Worm (Caenorhabditis elegans) whole organism, mixed stage, embryonic: ENCODE data around the gene rgs-6.

ENCODE experiments used
- M03D4.4 ChIP-seq: sonication (generic microtip); optimal IDR thresholded peaks from 2 replicates; lab custom pipeline; 2017; ENCODE audit warnings: mild to moderate bottlenecking, missing genetic modification characterization, missing compliant biosample characterization
- bed-3 ChIP-seq: fragments of 200-800 bp; sonication (Bioruptor generic); optimal IDR thresholded peaks from 3 replicates; lab custom pipeline; 2018; ENCODE audit warnings: mild to moderate bottlenecking, missing genetic modification characterization, moderate library complexity, missing compliant biosample characterization
- ceh-39 ChIP-seq: fragments of 150-350 bp; optimal IDR thresholded peaks from 2 replicates; lab custom pipeline; 2014; ENCODE audit warnings: missing biosample characterization, missing genetic modification characterization
- ceh-43 ChIP-seq: fragments of 200-800 bp; sonication (Bioruptor generic); optimal IDR thresholded peaks from 2 replicates; lab custom pipeline; 2018; ENCODE audit warnings: mild to moderate bottlenecking, missing genetic modification characterization, moderate library complexity, missing compliant biosample characterization
- ceh-83 ChIP-seq: fragments of 200-800 bp; sonication (Bioruptor generic); optimal IDR thresholded peaks from 2 replicates; lab custom pipeline; 2018; ENCODE audit warnings: mild to moderate bottlenecking, missing genetic modification characterization, missing compliant biosample characterization
- ces-1 ChIP-seq: fragments of 150-350 bp; optimal IDR thresholded peaks from 2 replicates; lab custom pipeline; 2014; ENCODE audit warnings: missing biosample characterization, missing genetic modification reagents, missing genetic modification characterization
- cnd-1 ChIP-seq: fragments of 200-800 bp; sonication (Bioruptor generic); optimal IDR thresholded peaks from 2 replicates; lab custom pipeline; 2018; ENCODE audit warnings: mild to moderate bottlenecking, missing genetic modification characterization, missing compliant biosample characterization
- drap-1 ChIP-seq: fragments of 200-800 bp; sonication (Bioruptor generic); optimal IDR thresholded peaks from 3 replicates; lab custom pipeline; 2018; ENCODE audit warnings: mild to moderate bottlenecking, missing genetic modification characterization, missing compliant biosample characterization
- elt-1 ChIP-seq: sonication (generic microtip); optimal IDR thresholded peaks from 2 replicates; lab custom pipeline; 2017; ENCODE audit warnings: missing genetic modification characterization, mild to moderate bottlenecking, missing compliant biosample characterization, antibody characterized with exemption, moderate library complexity, borderline replicate concordance; ENCODE audit not compliant: insufficient read depth
- elt-3 ChIP-seq: fragments of 150-350 bp; optimal IDR thresholded peaks from 2 replicates; lab custom pipeline; 2014; ENCODE audit warnings: missing biosample characterization, missing genetic modification characterization
- flh-1 ChIP-seq: fragments of 200-800 bp; sonication (Bioruptor generic); optimal IDR thresholded peaks from 2 replicates; lab custom pipeline; 2018; ENCODE audit warnings: mild to moderate bottlenecking, missing genetic modification characterization, moderate library complexity, missing compliant biosample characterization
- lin-13 ChIP-seq: fragments of 150-350 bp; optimal IDR thresholded peaks from 2 replicates; lab custom pipeline; 2014; ENCODE audit warnings: missing biosample characterization, missing genetic modification characterization
- lsy-2 ChIP-seq: fragments of 150-350 bp; optimal IDR thresholded peaks from 2 replicates; lab custom pipeline; 2014; ENCODE audit warnings: missing biosample characterization, missing genetic modification characterization
- mab-5 ChIP-seq: fragments of 150-350 bp; optimal IDR thresholded peaks from 2 replicates; lab custom pipeline; 2014; ENCODE audit warnings: missing biosample characterization, missing genetic modification characterization
- mep-1 ChIP-seq: fragments of 150-350 bp; optimal IDR thresholded peaks from 2 replicates; lab custom pipeline; 2017; ENCODE audit warnings: missing biosample characterization, missing genetic modification reagents, missing genetic modification characterization, inconsistent platforms
- mls-2 ChIP-seq: sonication (generic microtip); optimal IDR thresholded peaks from 2 replicates; lab custom pipeline; 2016; ENCODE audit warnings: mild to moderate bottlenecking, missing genetic modification characterization, moderate library complexity, missing compliant biosample characterization
- nhr-12 ChIP-seq: fragments of 150-350 bp; optimal IDR thresholded peaks from 2 replicates; lab custom pipeline; 2014; ENCODE audit warnings: missing biosample characterization, missing genetic modification characterization
- nhr-237 ChIP-seq: fragments of 150-350 bp; optimal IDR thresholded peaks from 2 replicates; lab custom pipeline; 2014; ENCODE audit warnings: missing biosample characterization, missing genetic modification characterization
- nhr-28 ChIP-seq: fragments of 150-350 bp; optimal IDR thresholded peaks from 2 replicates; lab custom pipeline; 2014; ENCODE audit warnings: missing biosample characterization, missing genetic modification characterization
- pha-4 ChIP-seq: fragments of 150-350 bp; optimal IDR thresholded peaks from 2 replicates; lab custom pipeline; 2018; ENCODE audit warnings: missing biosample characterization, missing genetic modification reagents, missing genetic modification characterization
- sem-2 ChIP-seq: fragments of 200-800 bp; sonication (Bioruptor generic); optimal IDR thresholded peaks from 2 replicates; lab custom pipeline; 2018; ENCODE audit warnings: mild to moderate bottlenecking, missing genetic modification characterization, missing compliant biosample characterization
- sptf-1 ChIP-seq: sonication (generic microtip); optimal IDR thresholded peaks from 2 replicates; lab custom pipeline; 2017; ENCODE audit warnings: mild to moderate bottlenecking, missing genetic modification characterization, moderate library complexity, missing compliant biosample characterization
- tbx-8 ChIP-seq: fragments of 200-800 bp; sonication (Bioruptor generic); optimal IDR thresholded peaks from 2 replicates; lab custom pipeline; 2018; ENCODE audit warnings: mild to moderate bottlenecking, missing genetic modification characterization, moderate library complexity, missing compliant biosample characterization
- unc-120 ChIP-seq: sonication (generic microtip); optimal IDR thresholded peaks from 2 replicates; lab custom pipeline; 2017; ENCODE audit warnings: missing genetic modification characterization, missing compliant biosample characterization; ENCODE audit not compliant: poor library complexity, severe bottlenecking
- unc-39 ChIP-seq: fragments of 150-350 bp; optimal IDR thresholded peaks from 2 replicates; lab custom pipeline; 2014; ENCODE audit warnings: missing biosample characterization, missing genetic modification characterization
- unc-62 ChIP-seq: fragments of 150-350 bp; optimal IDR thresholded peaks from 2 replicates; lab custom pipeline; 2014; ENCODE audit warnings: missing biosample characterization, missing genetic modification reagents, missing genetic modification characterization
- zip-8 ChIP-seq: fragments of 150-350 bp; optimal IDR thresholded peaks from 2 replicates; lab custom pipeline; 2014; ENCODE audit warnings: missing biosample characterization, missing genetic modification characterization
- ztf-11 ChIP-seq: fragments of 150-350 bp; optimal IDR thresholded peaks from 2 replicates; lab custom pipeline; 2014; ENCODE audit warnings: missing biosample characterization, missing genetic modification characterization

The rgs-6 gene

ce11 chrX:5746665-5747064 lies 13.1 kb upstream of the rgs-6 start:
- peak; percentile 26 for TF ChIP-seq unc-62 (GFP tag; lab: Kevin White, UChicago)
- TF ChIP-seq sem-2: no peak

- TF ChIP-seq pha-4 (tag; lab: Kevin White, UChicago): no peak
- TF ChIP-seq zip-8: no peak
- no peak for TF ChIP-seq mab-5
These were observed 9.6 kb upstream of the rgs-6 start, which contains the start of gene gnrr-4 for ce11 chrX:5743209-5743608. Gene gnrr-4, minus strand, starts transcription at chrX:5743309.

DNA sequence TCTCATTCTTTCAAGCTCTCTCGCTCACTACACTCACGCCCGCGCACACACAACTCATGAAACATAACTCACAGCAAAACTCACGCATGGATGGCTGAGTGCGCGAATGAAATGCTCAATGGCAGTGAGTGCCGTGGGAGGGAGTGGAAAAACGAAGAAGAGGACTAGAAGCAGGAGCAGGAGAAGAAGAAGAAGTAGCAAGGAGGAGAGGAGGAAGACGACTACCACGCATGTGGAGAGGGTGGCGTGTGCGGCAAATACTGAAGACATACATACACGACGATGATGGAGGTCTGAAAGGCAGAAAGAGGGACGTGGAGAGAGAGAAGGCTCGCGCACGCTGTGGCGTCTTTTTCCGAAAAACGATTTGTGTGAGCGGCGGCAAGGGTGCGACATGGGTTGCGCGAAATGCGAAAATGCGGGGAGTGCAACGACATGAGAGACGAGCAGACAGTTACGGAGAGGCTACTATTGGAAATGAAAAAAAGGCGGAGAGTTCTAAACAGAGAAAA lies 4.6 kb downstream of the rgs-6 start:
- TF ChIP-seq unc-120 (tag; lab: Kevin White, UChicago) (no peak), drap-1 (peak; percentile 19), mls-2 (peak; percentile 74), ces-1 (GFP tag; lab: Kevin White, UChicago) (peak; percentile 62), sptf-1 (tag; lab: Kevin White, UChicago) (peak; percentile 35), M03D4.4 (tag; lab: Kevin White, UChicago) (peak; percentile 30), lin-13 (peak; percentile 24), mep-1 (tag; lab: Kevin White, UChicago) (peak; percentile 19), unc-39 (tag; lab: Kevin White, UChicago) (no peak), zip-8 (no peak), ceh-83 (GFP tag; lab: Kevin White, UChicago) (peak; percentile 65), sem-2 (no peak), ceh-43 (peak; percentile 16), unc-62 (GFP tag; lab: Kevin White, UChicago) (peak; percentile 6)
- TF ChIP-seq, all 35 proteins: peak for 10

DNA sequence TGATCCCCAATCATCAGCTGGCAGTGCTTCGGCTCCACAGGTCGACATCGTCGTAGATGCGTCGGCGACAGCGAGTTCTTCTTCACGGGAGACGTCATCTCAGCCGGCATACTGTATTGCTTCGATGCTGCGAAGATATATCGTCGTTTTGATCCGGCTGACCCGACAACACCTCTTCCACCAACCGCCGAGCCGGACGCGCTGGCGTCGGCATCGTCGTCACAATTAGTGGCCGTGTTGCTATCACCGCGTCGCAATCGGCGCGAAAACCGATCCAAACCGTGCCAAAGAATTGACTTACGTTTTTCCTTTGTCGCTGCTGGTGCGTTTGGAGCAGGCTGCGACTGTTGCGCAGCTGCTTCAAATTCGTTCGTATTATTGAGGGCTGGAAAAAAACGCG lies 7.4 kb downstream of the rgs-6 start:
- no peak for TF ChIP-seq unc-39 (tag; lab: Kevin White, UChicago)

DNA sequence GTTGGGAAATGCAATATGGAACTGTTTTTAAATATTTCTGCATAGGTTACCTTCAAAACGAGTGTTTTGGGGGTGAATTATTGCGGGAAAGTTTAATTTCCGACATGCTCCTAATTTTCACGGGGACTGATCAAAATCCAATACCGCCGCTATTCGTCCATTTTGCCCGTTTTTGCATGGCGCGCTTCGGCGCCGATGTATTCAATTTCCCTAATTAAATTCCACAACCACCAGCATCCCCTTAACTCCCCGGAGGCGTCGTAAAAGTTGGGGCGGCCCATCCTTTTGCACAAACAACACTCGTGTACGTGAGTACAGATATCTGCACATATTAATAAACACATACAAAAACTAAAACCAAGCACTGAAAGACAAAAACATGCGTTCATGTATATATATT lies 9.0 kb downstream of the rgs-6 start:
- TF ChIP-seq ces-1 (GFP tag; lab: Kevin White, UChicago) (peak; percentile 91), unc-120 (tag; lab: Kevin White, UChicago) (no peak)
- TF ChIP-seq, all 35 proteins: peak for 1

DNA sequence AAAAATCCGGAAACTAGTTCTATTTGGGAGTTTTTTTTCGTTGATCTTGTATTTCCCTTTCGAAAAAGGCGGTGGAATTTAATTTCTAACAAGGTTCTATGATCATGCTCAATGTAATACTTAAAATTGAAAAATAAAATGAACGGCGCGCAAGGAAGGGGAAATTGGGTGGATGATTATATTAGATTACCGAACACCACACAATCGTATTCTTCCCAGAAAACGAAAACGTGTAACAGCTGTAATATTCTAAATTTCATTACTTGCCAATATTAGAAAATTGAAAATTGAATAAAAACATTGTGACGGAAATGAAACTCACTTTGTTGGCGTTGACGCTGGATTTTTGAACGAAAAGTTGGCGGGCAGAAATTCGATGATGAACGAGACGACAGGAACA lies 9.8 kb downstream of the rgs-6 start:
- TF ChIP-seq nhr-12 (tag; lab: Kevin White, UChicago): no peak
- TF ChIP-seq elt-3 (tag; lab: Kevin White, UChicago): no peak
- no peak for TF ChIP-seq mep-1 (tag; lab: Kevin White, UChicago)
- peak; percentile 95 for TF ChIP-seq ces-1 (GFP tag; lab: Kevin White, UChicago)
- no peak for TF ChIP-seq sem-2

DNA sequence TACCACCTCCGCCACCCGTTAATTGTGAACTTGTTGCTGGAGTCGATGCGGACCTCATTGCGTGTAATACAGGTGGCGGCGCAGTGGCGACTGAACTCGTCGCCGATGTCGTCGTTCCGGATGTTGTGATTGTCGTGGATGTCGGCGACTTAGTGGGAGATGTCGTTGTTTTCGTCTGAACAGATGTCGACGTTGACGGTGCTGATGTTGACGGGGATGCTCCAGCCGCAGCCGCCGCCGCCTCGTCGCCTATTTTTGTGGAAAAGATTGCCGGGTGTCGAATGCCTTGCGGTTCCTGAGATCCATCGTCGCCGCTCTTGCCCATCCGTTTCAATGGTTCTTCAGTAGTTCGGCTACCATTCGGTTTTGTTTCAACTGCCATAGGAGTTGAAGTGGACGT lies 12.6 kb downstream of the rgs-6 start:
- TF ChIP-seq ztf-11 (tag; lab: Kevin White, UChicago) (no peak), bed-3 (GFP tag; lab: Kevin White, UChicago) (no peak), ceh-39 (tag; lab: Kevin White, UChicago) (no peak), elt-1 (tag; lab: Kevin White, UChicago) (no peak), nhr-237 (tag; lab: Kevin White, UChicago) (no peak), zip-8 (no peak), elt-3 (tag; lab: Kevin White, UChicago) (no peak), flh-1 (GFP tag; lab: Kevin White, UChicago) (no peak), lsy-2 (no peak), drap-1 (no peak), nhr-28 (no peak)

DNA sequence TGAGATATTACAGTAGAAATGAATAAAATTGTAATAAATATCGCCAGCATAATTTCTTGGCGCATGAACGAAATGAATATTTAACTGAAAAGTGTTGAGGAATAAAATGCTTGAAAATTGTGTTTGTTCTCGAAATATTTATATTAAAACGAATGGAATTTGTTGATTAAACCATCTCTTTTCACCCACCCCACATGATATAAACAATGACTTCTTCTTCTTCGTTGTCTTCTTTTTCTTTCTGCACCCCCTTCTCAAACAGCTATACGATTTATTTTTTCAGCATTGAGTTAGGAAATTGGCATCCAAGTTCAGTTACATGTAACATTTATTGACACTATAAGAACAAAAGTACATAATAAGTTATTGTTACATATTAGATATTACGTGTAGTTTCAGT lies 13.5 kb downstream of the rgs-6 start, which contains the start of gene C41G11.1:
TSS of gene C41G11.1 (minus strand) at position 101 of the 400 bp plus-strand sequence.
- no peak for TF ChIP-seq cnd-1 (tag; lab: Kevin White, UChicago)
- TF ChIP-seq tbx-8 (GFP tag; lab: Kevin White, UChicago): no peak
- no peak for TF ChIP-seq flh-1 (GFP tag; lab: Kevin White, UChicago)
- TF ChIP-seq elt-1 (tag; lab: Kevin White, UChicago): no peak
- TF ChIP-seq unc-120 (tag; lab: Kevin White, UChicago): no peak
- no peak for TF ChIP-seq ztf-11 (tag; lab: Kevin White, UChicago)
- TF ChIP-seq sem-2: no peak
- TF ChIP-seq, all 35 proteins: peak for 0
